Worm (Caenorhabditis elegans) whole organism, late embryonic: ENCODE results near the gene set-14.

Source experiments
- ceh-19 ChIP-seq: fragments of 200-800 bp; sonication (Bioruptor generic); optimal IDR thresholded peaks from 2 replicates; lab custom pipeline; 2018; ENCODE audit warnings: mild to moderate bottlenecking, missing genetic modification characterization, missing compliant biosample characterization
- hlh-15 ChIP-seq: sonication (generic microtip); optimal IDR thresholded peaks from 2 replicates; lab custom pipeline; 2016; ENCODE audit warnings: missing genetic modification characterization, missing compliant biosample characterization
- nfya-1 ChIP-seq: sonication (generic microtip); optimal IDR thresholded peaks from 2 replicates; lab custom pipeline; 2017; ENCODE audit warnings: missing genetic modification characterization, mild to moderate bottlenecking, missing compliant biosample characterization, antibody characterized with exemption, moderate library complexity

ce11 chrII:10804442-10804841 lies 8.3 kb upstream of the set-14 start:
- TF ChIP-seq nfya-1 (tag; lab: Kevin White, UChicago) (no peak), hlh-15 (tag; lab: Kevin White, UChicago) (no peak), ceh-19 (GFP tag; lab: Kevin White, UChicago) (no peak)
